Fruit fly (Drosophila melanogaster): ENCODE results near the gene CG15260.

- TF ChIP-seq PHDP (tag; optimal IDR thresholded peaks at IDR 0.05) (no peak), CG11247 (GFP tag; IDR thresholded peaks at IDR 0.05) (no peak), CG8290 (GFP tag; optimal IDR thresholded peaks at IDR 0.05) (no peak), CG8290 (tag; optimal IDR thresholded peaks at IDR 0.05) (no peak), HLH54F (GFP tag; optimal IDR thresholded peaks at IDR 0.05) (no peak), CG18011 (GFP tag; optimal IDR thresholded peaks at IDR 0.05) (no peak), CG7372 (GFP tag; IDR thresholded peaks at IDR 0.05) (no peak), Xrp1 (GFP tag; IDR thresholded peaks at IDR 0.05) (no peak), gsb-n (tag; optimal IDR thresholded peaks at IDR 0.05) (no peak), chm (GFP tag; IDR thresholded peaks at IDR 0.05) (no peak), CG2875 (GFP tag; optimal IDR thresholded peaks at IDR 0.05) (no peak), Sox100B (GFP tag; optimal IDR thresholded peaks at IDR 0.05) (no peak), pan (optimal IDR thresholded peaks at IDR 0.05) (no peak), pan (GFP tag; optimal IDR thresholded peaks at IDR 0.05 in 1 of 2, IDR thresholded peaks at IDR 0.05 in 1 of 2) (no peak)
Observed at dm6 chr2L:15247614-15248013, 44.4 kb downstream of the CG15260 start, which contains the start of gene ZnT35C.

Data from whole organism, embryonic.